Worm (Caenorhabditis elegans): Measurements from ENCODE around the gene hmt-1.

The hmt-1 gene

ce11 chrIII:11110756-11111155 lies 11.0 kb upstream of the hmt-1 start (continued):
- TF ChIP-seq ceh-8 (GFP tag; optimal IDR thresholded peaks at IDR 0.05): peak; percentile 62
- peak in 1 of 2 experiments; percentile 20 for TF ChIP-seq mdl-1 (tag; optimal IDR thresholded peaks at IDR 0.05)
- TF ChIP-seq efl-3 (GFP tag; optimal IDR thresholded peaks at IDR 0.05): peak; percentile 65
- TF ChIP-seq C16A3.4 (tag; optimal IDR thresholded peaks at IDR 0.05): peak; percentile 29
- peak; percentile 72 for TF ChIP-seq fkh-8 (tag; optimal IDR thresholded peaks at IDR 0.05)
- peak; percentile 80; the same call in 1 of the 2 replicates for TF ChIP-seq nhr-19 (GFP tag; conservative IDR thresholded peaks at IDR 0.05)
- TF ChIP-seq nhr-77 (tag; optimal IDR thresholded peaks at IDR 0.05): peak; percentile 44
- peak; percentile 53 for TF ChIP-seq sox-4 (tag; optimal IDR thresholded peaks at IDR 0.05)
- TF ChIP-seq unc-62 (GFP tag; optimal IDR thresholded peaks at IDR 0.05): no peak
- TF ChIP-seq efl-1 (optimal IDR thresholded peaks at IDR 0.05): peak; percentile 88
- TF ChIP-seq efl-1 (GFP tag; optimal IDR thresholded peaks at IDR 0.05 in 1 of 2): peak; percentile 78 to 98
- TF ChIP-seq ces-1 (GFP tag; optimal IDR thresholded peaks at IDR 0.05): no peak
- TF ChIP-seq pax-3 (tag; optimal IDR thresholded peaks at IDR 0.05): peak; percentile 72
- TF ChIP-seq nhr-12 (tag; optimal IDR thresholded peaks at IDR 0.05): no peak
- TF ChIP-seq snu-23 (GFP tag; optimal IDR thresholded peaks at IDR 0.05): peak; percentile 86
- TF ChIP-seq blmp-1 (tag; optimal IDR thresholded peaks at IDR 0.05): peak; percentile 33
- peak; percentile 70 for TF ChIP-seq nhr-85 (tag)
- TF ChIP-seq ama-1 (optimal IDR thresholded peaks at IDR 0.05): no peak
- no peak for TF ChIP-seq C34B4.2 (tag; optimal IDR thresholded peaks at IDR 0.05)
- no peak for TF ChIP-seq zag-1 (tag; optimal IDR thresholded peaks at IDR 0.05)
- peak; percentile 84 for TF ChIP-seq tbx-2 (tag; optimal IDR thresholded peaks at IDR 0.05)
- TF ChIP-seq zip-4 (GFP tag; optimal IDR thresholded peaks at IDR 0.05): peak; percentile 46
- peak; percentile 59 for TF ChIP-seq F16B12.6 (tag; optimal IDR thresholded peaks at IDR 0.05)
- TF ChIP-seq skn-1 (tag; optimal IDR thresholded peaks at IDR 0.05): peak; percentile 55
- no peak for TF ChIP-seq unc-30 (tag; optimal IDR thresholded peaks at IDR 0.05)
- peak; percentile 82 for TF ChIP-seq dsc-1 (tag; optimal IDR thresholded peaks at IDR 0.05)
- peak; percentile 34 for TF ChIP-seq sup-37 (GFP tag; optimal IDR thresholded peaks at IDR 0.05)
- peak; percentile 77 for TF ChIP-seq swsn-7 (tag; optimal IDR thresholded peaks at IDR 0.05)
- TF ChIP-seq grh-1 (GFP tag; IDR thresholded peaks at IDR 0.05): peak; percentile 80
- TF ChIP-seq irx-1 (tag; optimal IDR thresholded peaks at IDR 0.05): peak; percentile 78
- peak; percentile 74 for TF ChIP-seq ceh-90 (tag; optimal IDR thresholded peaks at IDR 0.05)
- no peak for TF ChIP-seq hpl-2 (GFP tag; optimal IDR thresholded peaks at IDR 0.05)
- TF ChIP-seq rnt-1 (tag; optimal IDR thresholded peaks at IDR 0.05): peak; percentile 96
- peak; percentile 43 for TF ChIP-seq alr-1 (tag; optimal IDR thresholded peaks at IDR 0.05; ENCODE audit: borderline replicate concordance)
- peak in 1 of 2 experiments; percentile 67 for TF ChIP-seq ztf-11 (tag; optimal IDR thresholded peaks at IDR 0.05)
- peak; percentile 77 for TF ChIP-seq unc-86 (tag; optimal IDR thresholded peaks at IDR 0.05)
- TF ChIP-seq C04F5.9 (tag; optimal IDR thresholded peaks at IDR 0.05): peak; percentile 69
- TF ChIP-seq jun-1 (tag; optimal IDR thresholded peaks at IDR 0.05): peak; percentile 33
- peak; percentile 61 to 74 for TF ChIP-seq lsy-2 (tag; optimal IDR thresholded peaks at IDR 0.05)
- peak in 1 of 6 experiments; percentile 45 for TF ChIP-seq elt-3 (tag; optimal IDR thresholded peaks at IDR 0.05)
- TF ChIP-seq lin-15B (tag; optimal IDR thresholded peaks at IDR 0.05): peak; percentile 57
- TF ChIP-seq egl-27 (tag; optimal IDR thresholded peaks at IDR 0.05): no peak
- TF ChIP-seq fkh-4 (tag; optimal IDR thresholded peaks at IDR 0.05; ENCODE audit: borderline replicate concordance): peak; percentile 57

- no peak for TF ChIP-seq ama-1 (optimal IDR thresholded peaks at IDR 0.05)
- no peak for TF ChIP-seq fos-1 (tag; optimal IDR thresholded peaks at IDR 0.05)
- no peak for TF ChIP-seq hlh-4 (tag; optimal IDR thresholded peaks at IDR 0.05)
- peak in 1 of 2 experiments; percentile 72 for TF ChIP-seq efl-1 (optimal IDR thresholded peaks at IDR 0.05)
- no peak for TF ChIP-seq efl-1 (GFP tag; optimal IDR thresholded peaks at IDR 0.05 in 1 of 2)
These were observed 7.6 kb upstream of the hmt-1 start for ce11 chrIII:11107327-11107726.

All from whole organism, L1 larva.